Fruit fly (Drosophila melanogaster) whole organism, prepupa: ENCODE measurements around the gene yip7.
A peak's percentile ranks its signal among the peaks of the same experiment; 100 is the strongest.

Experiments used
- Blimp-1 ChIP-seq: fragments of 200-800 bp; sonication (Bioruptor generic); optimal IDR thresholded peaks from 3 replicates; lab custom pipeline; 2017; ENCODE audit warnings: missing biosample characterization, missing genetic modification characterization, mild to moderate bottlenecking, moderate library complexity, missing genetic modification reagents
- CG10631 ChIP-seq: fragments of 200-800 bp; sonication (Bioruptor generic); optimal IDR thresholded peaks from 2 replicates; lab custom pipeline; 2016; ENCODE audit warnings: missing biosample characterization, missing genetic modification characterization
- CG10669 ChIP-seq: fragments of 200-800 bp; sonication (Bioruptor generic); optimal IDR thresholded peaks from 3 replicates; lab custom pipeline; 2018; ENCODE audit warnings: missing biosample characterization, mild to moderate bottlenecking, missing genetic modification characterization, moderate library complexity
- CG11294 ChIP-seq: fragments of 200-800 bp; sonication (Bioruptor generic); IDR thresholded peaks from 2 replicates; pipeline ENCODE4 v1.3.6; 2022; ENCODE audit warnings: missing biosample characterization, missing genetic modification characterization
- CG11762 ChIP-seq: fragments of 200-800 bp; sonication (Bioruptor generic); optimal IDR thresholded peaks from 3 replicates; lab custom pipeline; 2016; ENCODE audit warnings: missing biosample characterization, missing genetic modification characterization; ENCODE audit not compliant: insufficient read depth
- CG11902 ChIP-seq: fragments of 200-800 bp; sonication (Bioruptor generic); optimal IDR thresholded peaks from 3 replicates; lab custom pipeline; 2016; ENCODE audit warnings: missing biosample characterization, missing genetic modification characterization
- CG15336 ChIP-seq: fragments of 200-800 bp; sonication (Bioruptor generic); IDR thresholded peaks from 2 replicates; pipeline ENCODE4 v1.3.6; 2022; ENCODE audit warnings: missing biosample characterization, missing genetic modification characterization
- CG1621 ChIP-seq: fragments of 200-800 bp; sonication (Bioruptor generic); optimal IDR thresholded peaks from 3 replicates; lab custom pipeline; 2018; ENCODE audit warnings: missing biosample characterization, mild to moderate bottlenecking, missing genetic modification characterization
- CG16779 ChIP-seq: fragments of 200-800 bp; sonication (Bioruptor generic); optimal IDR thresholded peaks from 3 replicates; lab custom pipeline; 2017; ENCODE audit warnings: missing biosample characterization, mild to moderate bottlenecking, missing genetic modification characterization
- CG3032 ChIP-seq: fragments of 200-800 bp; optimal IDR thresholded peaks from 2 replicates; lab custom pipeline; 2019; ENCODE audit warnings: missing biosample characterization, mild to moderate bottlenecking, missing genetic modification characterization, moderate library complexity
- CG31627 ChIP-seq: fragments of 200-800 bp; sonication (Bioruptor generic); optimal IDR thresholded peaks from 3 replicates; lab custom pipeline; 2016; ENCODE audit warnings: missing biosample characterization, missing genetic modification characterization
- CG32006 ChIP-seq: fragments of 200-800 bp; sonication (Bioruptor generic); optimal IDR thresholded peaks from 3 replicates; lab custom pipeline; 2017; ENCODE audit warnings: missing biosample characterization, mild to moderate bottlenecking, missing genetic modification characterization
- CG3919 ChIP-seq: fragments of 200-800 bp; sonication (Bioruptor generic); optimal IDR thresholded peaks from 3 replicates; lab custom pipeline; 2016; ENCODE audit warnings: missing biosample characterization, missing genetic modification characterization
- CG4318 ChIP-seq: fragments of 200-800 bp; sonication (Bioruptor generic); optimal IDR thresholded peaks from 3 replicates; lab custom pipeline; 2017; ENCODE audit warnings: missing biosample characterization, mild to moderate bottlenecking, missing genetic modification characterization
- CG6163 ChIP-seq: fragments of 200-800 bp; sonication (Bioruptor generic); IDR thresholded peaks from 3 replicates; pipeline ENCODE4 v1.3.6; 2022; ENCODE audit warnings: missing biosample characterization, missing genetic modification characterization
- CG6276 ChIP-seq: fragments of 200-800 bp; sonication (Bioruptor generic); optimal IDR thresholded peaks from 2 replicates; lab custom pipeline; 2017; ENCODE audit warnings: missing biosample characterization, mild to moderate bottlenecking, missing genetic modification characterization
- CG6792 ChIP-seq: fragments of 200-800 bp; sonication (Bioruptor generic); optimal IDR thresholded peaks from 3 replicates; lab custom pipeline; 2016; ENCODE audit warnings: missing biosample characterization, missing genetic modification characterization
- CG6808 ChIP-seq: fragments of 200-800 bp; sonication (Bioruptor generic); optimal IDR thresholded peaks from 3 replicates; lab custom pipeline; 2017; ENCODE audit warnings: missing biosample characterization, missing genetic modification characterization, mild to moderate bottlenecking, moderate library complexity, missing genetic modification reagents
- CG6854 ChIP-seq: fragments of 200-800 bp; sonication (Bioruptor generic); optimal IDR thresholded peaks from 2 replicates; lab custom pipeline; 2017; ENCODE audit warnings: missing biosample characterization, mild to moderate bottlenecking, missing genetic modification characterization
- CG8119 ChIP-seq: fragments of 200-800 bp; sonication (Bioruptor generic); IDR thresholded peaks from 3 replicates; pipeline ENCODE4 v1.3.6; 2022; ENCODE audit warnings: missing biosample characterization, missing genetic modification characterization
- CG8319 ChIP-seq: fragments of 200-800 bp; sonication (Bioruptor generic); optimal IDR thresholded peaks from 3 replicates; lab custom pipeline; 2016; ENCODE audit warnings: missing biosample characterization, missing genetic modification characterization
- CG8632 ChIP-seq: fragments of 200-800 bp; sonication (Bioruptor generic); optimal IDR thresholded peaks from 3 replicates; lab custom pipeline; 2016; ENCODE audit warnings: missing biosample characterization, missing genetic modification characterization
- CG9139 ChIP-seq: fragments of 200-800 bp; sonication (Bioruptor generic); optimal IDR thresholded peaks from 3 replicates; lab custom pipeline; 2017; ENCODE audit warnings: missing biosample characterization, mild to moderate bottlenecking, missing genetic modification characterization
- Eip75B ChIP-seq: fragments of 200-800 bp; sonication (Bioruptor generic); optimal IDR thresholded peaks from 3 replicates; lab custom pipeline; 2016; ENCODE audit warnings: missing biosample characterization, missing genetic modification characterization
- Eip78C ChIP-seq: fragments of 200-800 bp; sonication (Bioruptor generic); peaks from one replicate; lab custom pipeline; 2016; ENCODE audit warnings: missing biosample characterization, missing genetic modification characterization
- Eip93F ChIP-seq: fragments of 200-800 bp; sonication (Bioruptor generic); optimal IDR thresholded peaks from 2 replicates; lab custom pipeline; 2016; ENCODE audit warnings: missing biosample characterization, mild to moderate bottlenecking, missing genetic modification characterization
- Ets21C ChIP-seq: fragments of 200-800 bp; sonication (Bioruptor generic); optimal IDR thresholded peaks from 3 replicates; lab custom pipeline; 2016; ENCODE audit warnings: missing biosample characterization, missing genetic modification characterization
- Ets96B ChIP-seq: fragments of 200-800 bp; optimal IDR thresholded peaks from 2 replicates; lab custom pipeline; 2019; ENCODE audit warnings: missing biosample characterization, mild to moderate bottlenecking, missing genetic modification characterization, moderate library complexity
- Gug ChIP-seq: fragments of 200-800 bp; sonication (Bioruptor generic); IDR thresholded peaks from 2 replicates; pipeline ENCODE4 v1.3.6; 2022; ENCODE audit warnings: missing biosample characterization, missing genetic modification characterization
- Hr38 ChIP-seq: sonication (Bioruptor generic); optimal IDR thresholded peaks from 2 replicates; lab custom pipeline; 2016; ENCODE audit warnings: missing biosample characterization, missing genetic modification characterization
- Met ChIP-seq: fragments of 200-800 bp; sonication (Bioruptor generic); optimal IDR thresholded peaks from 3 replicates; lab custom pipeline; 2016; ENCODE audit warnings: missing biosample characterization, missing genetic modification characterization
- Smox ChIP-seq: fragments of 200-800 bp; sonication (Bioruptor generic); optimal IDR thresholded peaks from 3 replicates; lab custom pipeline; 2016; ENCODE audit warnings: missing biosample characterization, missing genetic modification characterization
- Sox102F ChIP-seq: fragments of 200-800 bp; sonication (Bioruptor generic); optimal IDR thresholded peaks from 2 replicates; lab custom pipeline; 2016; ENCODE audit warnings: missing biosample characterization, mild to moderate bottlenecking, missing genetic modification characterization
- Sox15 ChIP-seq: fragments of 200-800 bp; sonication (Bioruptor generic); optimal IDR thresholded peaks from 3 replicates; lab custom pipeline; 2016; ENCODE audit warnings: missing biosample characterization, missing genetic modification characterization
- acj6 ChIP-seq: fragments of 200-800 bp; sonication (Bioruptor generic); optimal IDR thresholded peaks from 3 replicates; lab custom pipeline; 2016; ENCODE audit warnings: missing biosample characterization, missing genetic modification characterization
- cyc ChIP-seq: fragments of 200-800 bp; sonication (Bioruptor generic); optimal IDR thresholded peaks from 3 replicates; lab custom pipeline; 2016; ENCODE audit warnings: missing biosample characterization, missing genetic modification characterization
- dac ChIP-seq: fragments of 200-800 bp; sonication (Bioruptor generic); optimal IDR thresholded peaks from 2 replicates; lab custom pipeline; 2017; ENCODE audit warnings: missing biosample characterization, mild to moderate bottlenecking, missing genetic modification characterization
- eg ChIP-seq: fragments of 200-800 bp; sonication (Bioruptor generic); IDR thresholded peaks from 3 replicates; pipeline ENCODE4 v1.3.6; 2022; ENCODE audit warnings: missing biosample characterization, missing genetic modification characterization
- esn ChIP-seq: fragments of 200-800 bp; sonication (Bioruptor generic); optimal IDR thresholded peaks from 2 replicates; lab custom pipeline; 2016; ENCODE audit warnings: missing biosample characterization, mild to moderate bottlenecking, missing genetic modification characterization, moderate library complexity
- fd85E ChIP-seq: fragments of 200-800 bp; sonication (Bioruptor generic); optimal IDR thresholded peaks from 3 replicates; lab custom pipeline; 2016; ENCODE audit warnings: missing biosample characterization, missing genetic modification characterization
- lz ChIP-seq: fragments of 200-800 bp; sonication (Bioruptor generic); optimal IDR thresholded peaks from 3 replicates; lab custom pipeline; 2016; ENCODE audit warnings: missing biosample characterization, missing genetic modification characterization
- net ChIP-seq: fragments of 200-800 bp; sonication (Bioruptor generic); optimal IDR thresholded peaks from 3 replicates; lab custom pipeline; 2016; ENCODE audit warnings: missing biosample characterization, missing genetic modification characterization
- salr ChIP-seq, 2 experiments: fragments of 200-800 bp; sonication (Bioruptor generic); optimal IDR thresholded peaks; 3 replicates each; lab custom pipeline; 2016 to 2018; ENCODE audit warnings: missing biosample characterization in 2 of 2, missing genetic modification characterization in 2 of 2, mild to moderate bottlenecking in 1 of 2
- spab ChIP-seq: fragments of 200-800 bp; sonication (Bioruptor generic); optimal IDR thresholded peaks from 2 replicates; lab custom pipeline; 2017; ENCODE audit warnings: missing biosample characterization, mild to moderate bottlenecking, missing genetic modification characterization, missing genetic modification reagents
- ss ChIP-seq, 2 experiments: fragments of 200-800 bp; sonication (Bioruptor generic); optimal IDR thresholded peaks; 2 replicates in 1 of 2; 3 replicates in 1 of 2; lab custom pipeline; 2017 to 2018; ENCODE audit warnings: mild to moderate bottlenecking in 2 of 2, missing biosample characterization in 2 of 2, missing genetic modification characterization in 2 of 2, moderate library complexity in 1 of 2
- svp ChIP-seq: fragments of 200-800 bp; sonication (Bioruptor generic); peaks from one replicate; lab custom pipeline; 2016; ENCODE audit warnings: missing biosample characterization, missing genetic modification characterization
- topi ChIP-seq: fragments of 200-800 bp; sonication (Bioruptor generic); optimal IDR thresholded peaks from 3 replicates; lab custom pipeline; 2016; ENCODE audit warnings: missing biosample characterization, missing genetic modification characterization

yip7 gene

DNA sequence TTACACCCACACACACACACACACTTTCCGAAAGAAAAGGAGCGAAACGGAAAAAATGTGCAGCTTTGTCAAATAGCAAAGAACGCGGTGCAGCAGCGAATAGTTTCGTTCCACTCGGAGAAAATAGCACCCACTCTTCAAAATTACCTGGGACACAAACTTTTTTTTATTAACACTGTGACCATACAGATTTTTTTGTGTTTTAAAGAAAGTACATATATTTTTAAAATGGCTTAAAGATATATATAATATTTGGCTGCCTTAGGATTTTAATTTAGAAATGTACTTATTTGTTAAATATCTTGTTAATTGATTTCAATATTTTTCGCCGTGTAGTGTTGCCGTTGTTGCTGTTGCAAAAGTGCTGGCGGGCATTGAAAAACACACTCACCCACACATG lies 49.4 kb downstream of the yip7 start (continued):
- TF ChIP-seq CG6163 (GFP tag; lab: Robert Waterston, UW) (peak; percentile 25; the same call in 1 of the 3 replicates), CG8319 (no peak), CG11762 (no peak), CG6808 (GFP tag; lab: Kevin White, UChicago) (no peak), cyc (GFP tag; lab: Kevin White, UChicago) (no peak), CG11902 (no peak), Smox (GFP tag; lab: Kevin White, UChicago) (no peak), Hr38 (GFP tag; lab: Kevin White, UChicago) (no peak), CG10669 (GFP tag; lab: Kevin White, UChicago) (peak; percentile 19), Blimp-1 (GFP tag; lab: Kevin White, UChicago) (no peak), ss (GFP tag; optimal IDR thresholded peaks at IDR 0.05; lab: Kevin White, UChicago) (no peak), dac (GFP tag; lab: Kevin White, UChicago) (no peak), Sox15 (GFP tag; lab: Kevin White, UChicago) (no peak), CG3919 (GFP tag; lab: Kevin White, UChicago) (peak; percentile 14), Eip75B (GFP tag; lab: Kevin White, UChicago) (peak; percentile 9), Met (no peak), CG10631 (GFP tag; lab: Kevin White, UChicago) (peak; percentile 63), fd85E (GFP tag; lab: Kevin White, UChicago) (no peak), CG6854 (GFP tag; lab: Kevin White, UChicago) (no peak), esn (GFP tag; lab: Kevin White, UChicago) (peak; percentile 6), eg (GFP tag; lab: Robert Waterston, UW) (no peak; the same call in 2 of the 3 replicates), spab (no peak), CG6276 (GFP tag; lab: Kevin White, UChicago) (peak; percentile 19), CG32006 (GFP tag; lab: Kevin White, UChicago) (peak; percentile 72)
- TF ChIP-seq, all 60 proteins: peak for 23

DNA sequence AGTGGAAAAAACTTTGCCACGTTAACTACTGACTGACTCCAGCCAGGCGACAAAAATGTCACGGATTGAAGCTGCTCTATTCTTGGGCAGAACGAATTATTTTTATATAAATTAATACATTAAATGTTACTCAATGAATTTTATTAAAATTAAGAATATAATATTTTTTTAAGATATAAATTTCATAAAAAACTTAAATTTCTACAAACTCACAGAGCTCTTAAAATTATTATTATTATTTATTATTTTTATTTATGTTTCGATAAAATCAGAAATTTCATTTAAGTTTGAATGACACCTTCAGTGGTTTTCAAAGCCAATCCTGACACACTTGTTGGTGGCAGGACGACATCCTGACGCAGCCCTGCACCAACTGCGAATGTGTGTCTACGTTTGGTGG lies 50.1 kb downstream of the yip7 start:
- TF ChIP-seq Gug (0 out of 2 replicates have a peak, but pooled peaks have one; percentile 14), CG31627 (GFP tag; lab: Kevin White, UChicago) (no peak), spab (peak; percentile 46), net (GFP tag; lab: Kevin White, UChicago) (peak; percentile 68), CG1621 (tag; lab: Kevin White, UChicago) (no peak), CG8119 (GFP tag; lab: Robert Waterston, UW) (peak; percentile 88), svp (GFP tag; lab: Kevin White, UChicago) (peak; percentile 65), Ets96B (tag; lab: Kevin White, UChicago) (peak; percentile 64), Eip75B (GFP tag; lab: Kevin White, UChicago) (no peak), CG10669 (GFP tag; lab: Kevin White, UChicago) (peak; percentile 5), CG3919 (GFP tag; lab: Kevin White, UChicago) (peak; percentile 41), CG4318 (peak; percentile 71), CG6276 (GFP tag; lab: Kevin White, UChicago) (peak; percentile 45), topi (GFP tag; lab: Kevin White, UChicago) (no peak), Blimp-1 (GFP tag; lab: Kevin White, UChicago) (no peak), cyc (GFP tag; lab: Kevin White, UChicago) (no peak), CG6163 (GFP tag; lab: Robert Waterston, UW) (0 out of 3 replicates have a peak, but pooled peaks have one; percentile 5), CG9139 (GFP tag; lab: Kevin White, UChicago) (no peak), salr (GFP tag; optimal IDR thresholded peaks at IDR 0.05; lab: Kevin White, UChicago) (peak in 1 of 2 experiments; percentile 73), Eip93F (no peak), Met (peak; percentile 20), Ets21C (GFP tag; lab: Kevin White, UChicago) (no peak), Sox102F (GFP tag; lab: Kevin White, UChicago) (peak; percentile 26), CG11294 (no peak), eg (GFP tag; lab: Robert Waterston, UW) (peak; percentile 62; the same call in 1 of the 3 replicates), dac (GFP tag; lab: Kevin White, UChicago) (no peak), lz (GFP tag; lab: Kevin White, UChicago) (peak; percentile 8), CG11762 (peak; percentile 16), CG8319 (no peak), CG6808 (GFP tag; lab: Kevin White, UChicago) (no peak), CG8632 (GFP tag; lab: Kevin White, UChicago) (peak; percentile 73), CG11902 (no peak), CG6854 (GFP tag; lab: Kevin White, UChicago) (no peak), CG6792 (GFP tag; lab: Kevin White, UChicago) (peak; percentile 55), acj6 (GFP tag; lab: Kevin White, UChicago) (peak; percentile 69), Eip78C (GFP tag; lab: Kevin White, UChicago) (peak; percentile 90), CG3032 (tag; lab: Kevin White, UChicago) (peak; percentile 69), CG16779 (tag; lab: Kevin White, UChicago) (peak; percentile 6), Smox (GFP tag; lab: Kevin White, UChicago) (peak; percentile 11), CG32006 (GFP tag; lab: Kevin White, UChicago) (peak; percentile 83), CG15336 (GFP tag; lab: Robert Waterston, UW) (peak; percentile 77)
